Worm (Caenorhabditis elegans) whole organism, L3 larva: ENCODE measurements around the gene tost-1.
A peak's percentile ranks its signal among the peaks of the same experiment; 100 is the strongest.

Experiments used
- R02D3.7 ChIP-seq: fragments of 150-350 bp; optimal IDR thresholded peaks from 2 replicates; lab custom pipeline; 2014; ENCODE audit warnings: missing biosample characterization, missing genetic modification characterization
- ZK546.5 ChIP-seq: sonication (generic microtip); optimal IDR thresholded peaks from 2 replicates; lab custom pipeline; 2017; ENCODE audit warnings: missing biosample characterization, missing genetic modification characterization
- aly-2 ChIP-seq: fragments of 150-350 bp; optimal IDR thresholded peaks from 2 replicates; lab custom pipeline; 2014; ENCODE audit warnings: missing biosample characterization, missing genetic modification characterization
- ama-1 ChIP-seq: fragments of 150-350 bp; optimal IDR thresholded peaks from 2 replicates; lab custom pipeline; 2018
- ceh-82 ChIP-seq: fragments of 150-350 bp; optimal IDR thresholded peaks from 2 replicates; lab custom pipeline; 2014; ENCODE audit warnings: missing biosample characterization, missing genetic modification characterization
- ceh-9 ChIP-seq: sonication (generic microtip); optimal IDR thresholded peaks from 2 replicates; lab custom pipeline; 2018; ENCODE audit warnings: missing biosample characterization, missing genetic modification characterization
- daf-12 ChIP-seq: fragments of 150-350 bp; optimal IDR thresholded peaks from 2 replicates; lab custom pipeline; 2014; ENCODE audit warnings: missing biosample characterization, missing genetic modification reagents, missing genetic modification characterization
- egl-27 ChIP-seq: sonication (generic microtip); optimal IDR thresholded peaks from 4 replicates; lab custom pipeline; 2017; ENCODE audit warnings: missing biosample characterization, missing genetic modification reagents, missing genetic modification characterization
- elt-1 ChIP-seq: fragments of 150-350 bp; optimal IDR thresholded peaks from 2 replicates; lab custom pipeline; 2014; ENCODE audit warnings: missing biosample characterization, missing genetic modification characterization
- elt-2 ChIP-seq: sonication (generic microtip); optimal IDR thresholded peaks from 2 replicates; lab custom pipeline; 2016; ENCODE audit warnings: missing genetic modification reagents, mild to moderate bottlenecking, missing genetic modification characterization, missing compliant biosample characterization
- elt-3 ChIP-seq, 3 experiments: fragments of 150-350 bp in 1 of 3; sonication (generic microtip) in 2 of 3; optimal IDR thresholded peaks; 2 replicates in 2 of 3; 4 replicates in 1 of 3; lab custom pipeline; 2014 to 2017; ENCODE audit warnings: missing biosample characterization in 3 of 3, missing genetic modification characterization in 3 of 3
- eor-1 ChIP-seq, 2 experiments: fragments of 150-350 bp; optimal IDR thresholded peaks; 2 replicates each; lab custom pipeline; 2014 to 2018; ENCODE audit warnings: missing biosample characterization in 2 of 2, missing genetic modification characterization in 2 of 2
- fkh-10 ChIP-seq: sonication (generic microtip); optimal IDR thresholded peaks from 2 replicates; lab custom pipeline; 2017; ENCODE audit warnings: missing biosample characterization, missing genetic modification reagents, missing genetic modification characterization
- fkh-2 ChIP-seq: fragments of 150-350 bp; optimal IDR thresholded peaks from 2 replicates; lab custom pipeline; 2014; ENCODE audit warnings: missing biosample characterization, missing genetic modification reagents, missing genetic modification characterization
- fos-1 ChIP-seq: fragments of 150-350 bp; optimal IDR thresholded peaks from 2 replicates; lab custom pipeline; 2014; ENCODE audit warnings: missing biosample characterization, missing genetic modification characterization
- hmg-11 ChIP-seq: sonication (generic microtip); optimal IDR thresholded peaks from 2 replicates; lab custom pipeline; 2016; ENCODE audit warnings: missing genetic modification characterization, missing compliant biosample characterization
- jun-1 ChIP-seq: fragments of 150-350 bp; optimal IDR thresholded peaks from 2 replicates; lab custom pipeline; 2014; ENCODE audit warnings: missing biosample characterization, missing genetic modification reagents, missing genetic modification characterization
- lin-15B ChIP-seq: fragments of 150-350 bp; optimal IDR thresholded peaks from 2 replicates; lab custom pipeline; 2014; ENCODE audit warnings: missing biosample characterization, missing genetic modification characterization
- lin-39 ChIP-seq: fragments of 150-350 bp; optimal IDR thresholded peaks from 2 replicates; lab custom pipeline; 2018; ENCODE audit warnings: missing biosample characterization, missing genetic modification reagents, missing genetic modification characterization
- mml-1 ChIP-seq: fragments of 150-350 bp; sonication (generic microtip); optimal IDR thresholded peaks from 3 replicates; lab custom pipeline; 2014; ENCODE audit warnings: missing biosample characterization, missing genetic modification characterization
- nfya-1 ChIP-seq: sonication (generic microtip); optimal IDR thresholded peaks from 2 replicates; lab custom pipeline; 2017; ENCODE audit warnings: missing genetic modification characterization, mild to moderate bottlenecking, missing compliant biosample characterization, antibody characterized with exemption, moderate library complexity; ENCODE audit not compliant: insufficient read depth
- nhr-237 ChIP-seq: fragments of 150-350 bp; optimal IDR thresholded peaks from 2 replicates; lab custom pipeline; 2014; ENCODE audit warnings: missing biosample characterization, missing genetic modification characterization
- nhr-25 ChIP-seq: sonication (generic microtip); optimal IDR thresholded peaks from 2 replicates; lab custom pipeline; 2017; ENCODE audit warnings: missing biosample characterization, missing genetic modification characterization
- nhr-28 ChIP-seq: fragments of 150-350 bp; optimal IDR thresholded peaks from 2 replicates; lab custom pipeline; 2014; ENCODE audit warnings: missing biosample characterization, missing genetic modification characterization
- nhr-43 ChIP-seq: sonication (generic microtip); optimal IDR thresholded peaks from 2 replicates; lab custom pipeline; 2016; ENCODE audit warnings: mild to moderate bottlenecking, missing genetic modification characterization, missing compliant biosample characterization; ENCODE audit not compliant: poor library complexity, severe bottlenecking
- nhr-76 ChIP-seq: fragments of 150-350 bp; sonication (generic microtip); optimal IDR thresholded peaks from 5 replicates; lab custom pipeline; 2014; ENCODE audit warnings: missing biosample characterization, missing genetic modification characterization
- pha-4 ChIP-seq: fragments of 150-350 bp; optimal IDR thresholded peaks from 2 replicates; lab custom pipeline; 2014; ENCODE audit warnings: missing biosample characterization, missing genetic modification reagents, missing genetic modification characterization
- pqm-1 ChIP-seq: fragments of 150-350 bp; optimal IDR thresholded peaks from 2 replicates; lab custom pipeline; 2017; ENCODE audit warnings: missing biosample characterization, missing genetic modification characterization, inconsistent platforms
- sea-2 ChIP-seq: fragments of 150-350 bp; sonication (generic microtip); optimal IDR thresholded peaks from 4 replicates; lab custom pipeline; 2014; ENCODE audit warnings: missing biosample characterization, missing genetic modification reagents, missing genetic modification characterization
- skn-1 ChIP-seq: fragments of 150-350 bp; optimal IDR thresholded peaks from 2 replicates; lab custom pipeline; 2014; ENCODE audit warnings: missing biosample characterization, missing genetic modification characterization
- snpc-4 ChIP-seq: fragments of 150-350 bp; optimal IDR thresholded peaks from 2 replicates; lab custom pipeline; 2014; ENCODE audit warnings: missing biosample characterization, missing genetic modification characterization
- unc-62 ChIP-seq: fragments of 150-350 bp; sonication (generic microtip); optimal IDR thresholded peaks from 4 replicates; lab custom pipeline; 2014; ENCODE audit warnings: missing biosample characterization, missing genetic modification reagents, missing genetic modification characterization
- zag-1 ChIP-seq: fragments of 150-350 bp; optimal IDR thresholded peaks from 2 replicates; lab custom pipeline; 2014; ENCODE audit warnings: missing biosample characterization, missing genetic modification characterization
- ztf-4 ChIP-seq: fragments of 150-350 bp; optimal IDR thresholded peaks from 2 replicates; lab custom pipeline; 2014; ENCODE audit warnings: missing biosample characterization, missing genetic modification characterization

tost-1 gene

ce11 chrIII:4878281-4878680 lies at the start of gene tost-1, which contains the start of gene arx-6:
Gene tost-1, minus strand, starts transcription at chrIII:4878311.
Gene arx-6, plus strand, starts transcription at chrIII:4878658.
- TF ChIP-seq eor-1 (tag; optimal IDR thresholded peaks at IDR 0.05; lab: Kevin White, UChicago): no peak
- TF ChIP-seq lin-15B (tag; lab: Kevin White, UChicago): peak; percentile 61
- no peak for TF ChIP-seq fkh-10 (GFP tag; lab: Kevin White, UChicago)
- TF ChIP-seq elt-2: peak; percentile 3
- TF ChIP-seq snpc-4: peak; percentile 29
- TF ChIP-seq nfya-1 (tag; lab: Kevin White, UChicago): peak; percentile 47
- no peak for TF ChIP-seq ztf-4 (tag; lab: Kevin White, UChicago)
- TF ChIP-seq skn-1 (tag; lab: Kevin White, UChicago): peak; percentile 27

DNA sequence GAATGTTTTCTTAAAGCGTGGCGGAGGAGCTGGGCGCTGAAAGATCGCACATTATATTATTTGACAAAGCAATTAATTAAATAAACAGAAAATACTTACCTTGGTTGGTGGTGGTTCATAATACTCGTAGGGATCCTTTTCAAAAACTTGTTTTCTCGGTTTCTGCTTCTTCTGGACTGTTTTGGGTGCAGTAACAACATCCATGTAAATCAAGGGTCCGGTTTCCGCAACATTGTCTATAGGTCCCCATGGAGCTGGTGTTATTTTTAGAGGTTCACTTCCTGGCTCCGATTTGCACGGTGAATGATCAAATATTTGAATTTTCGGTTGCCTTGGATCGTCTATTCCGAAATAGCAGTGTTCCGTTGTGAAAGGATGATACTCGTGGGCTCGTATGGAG lies 46.0 kb upstream of the tost-1 start:
- no peak for TF ChIP-seq nhr-237 (tag; lab: Kevin White, UChicago)
- TF ChIP-seq jun-1 (tag; lab: Kevin White, UChicago): no peak
- TF ChIP-seq hmg-11: no peak
- no peak for TF ChIP-seq unc-62
- TF ChIP-seq nhr-25 (tag; lab: Kevin White, UChicago): no peak
- TF ChIP-seq nfya-1 (tag; lab: Kevin White, UChicago): no peak
- no peak for TF ChIP-seq lin-39 (tag; lab: Kevin White, UChicago)
- no peak for TF ChIP-seq ZK546.5
- no peak for TF ChIP-seq fkh-2 (tag; lab: Kevin White, UChicago)
- no peak for TF ChIP-seq nhr-43 (tag; lab: Kevin White, UChicago)
- no peak for TF ChIP-seq nhr-76
- TF ChIP-seq ceh-9 (tag; lab: Kevin White, UChicago): no peak
- TF ChIP-seq skn-1 (tag; lab: Kevin White, UChicago): no peak
- TF ChIP-seq aly-2 (tag; lab: Kevin White, UChicago): no peak
- no peak for TF ChIP-seq egl-27 (tag; lab: Kevin White, UChicago)
- no peak for TF ChIP-seq mml-1 (tag; lab: Kevin White, UChicago)
- TF ChIP-seq, all 47 proteins: peak for 0

DNA sequence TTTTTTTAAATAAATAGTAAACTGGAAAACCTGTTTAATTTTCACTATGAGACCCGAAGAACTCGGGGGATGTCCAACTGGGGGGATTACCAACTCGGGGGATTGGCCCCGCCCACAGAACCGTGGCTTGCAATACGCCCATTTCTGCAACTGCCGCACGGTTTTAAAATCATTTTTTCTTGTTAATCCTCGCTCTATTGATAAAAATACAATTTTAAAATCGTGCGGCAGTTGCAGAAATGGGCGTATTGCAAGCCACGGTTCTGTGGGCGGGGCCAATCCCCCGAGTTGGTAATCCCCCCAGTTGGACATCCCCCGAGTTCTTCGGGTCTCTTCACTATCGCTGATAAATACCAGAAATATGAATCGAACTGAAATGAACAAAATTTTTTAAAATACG lies 43.9 kb upstream of the tost-1 start, which contains the start of gene mmab-1:
TSS of gene mmab-1 (minus strand) at position 95 of the 400 bp plus-strand sequence.
- peak; percentile 71 for TF ChIP-seq nhr-43 (tag; lab: Kevin White, UChicago)
- TF ChIP-seq lin-39 (tag; lab: Kevin White, UChicago): peak; percentile 6
- TF ChIP-seq nfya-1 (tag; lab: Kevin White, UChicago): peak; percentile 28

DNA sequence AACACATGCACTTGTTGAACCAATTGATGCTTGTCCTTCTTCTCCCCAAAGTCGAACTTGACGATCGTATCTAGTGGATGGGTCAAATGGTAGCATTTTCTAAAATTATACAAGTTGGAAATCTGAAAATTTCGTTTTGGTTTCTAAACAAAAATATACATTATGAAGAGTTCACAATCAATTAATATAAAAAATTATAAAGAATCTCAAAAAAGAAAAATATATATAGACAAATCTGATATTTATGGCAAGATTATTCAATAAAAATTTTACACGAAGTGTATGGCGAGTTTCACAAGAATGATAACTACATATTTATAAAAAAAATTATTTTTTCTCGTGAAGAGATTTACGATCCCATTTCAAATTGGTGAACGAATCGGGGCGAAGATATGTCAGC lies 42.1 kb upstream of the tost-1 start, which contains the start of gene ula-1:
TSS of gene ula-1 (minus strand) at position 101 of the 400 bp plus-strand sequence.
- TF ChIP-seq sea-2: no peak
- TF ChIP-seq snpc-4: no peak
- no peak for TF ChIP-seq skn-1 (tag; lab: Kevin White, UChicago)

DNA sequence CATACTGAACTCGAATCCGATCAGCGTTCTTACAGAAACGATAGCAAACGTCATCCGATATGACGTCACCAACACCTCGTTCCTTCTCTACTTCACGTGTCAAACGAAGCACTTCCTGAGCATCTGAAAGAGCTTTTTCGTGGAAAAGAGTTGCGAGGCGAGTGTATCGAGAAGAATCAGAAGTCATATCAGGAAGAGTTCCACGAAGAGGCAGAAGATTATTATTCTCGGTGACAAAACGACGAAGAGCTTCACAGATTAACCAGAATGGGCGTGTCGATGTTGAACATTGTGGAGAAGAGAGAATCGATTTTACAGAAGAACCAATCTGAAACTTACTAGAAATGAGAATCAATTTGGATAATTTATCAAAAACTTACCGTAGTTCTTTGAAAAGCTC lies 40.8 kb upstream of the tost-1 start:
- TF ChIP-seq daf-12 (tag; lab: Kevin White, UChicago): no peak
- TF ChIP-seq nhr-43 (tag; lab: Kevin White, UChicago): no peak
- no peak for TF ChIP-seq pha-4 (tag; lab: Kevin White, UChicago)
- no peak for TF ChIP-seq elt-3 (tag; optimal IDR thresholded peaks at IDR 0.05; lab: Kevin White, UChicago)
- no peak for TF ChIP-seq fkh-10 (GFP tag; lab: Kevin White, UChicago)
- no peak for TF ChIP-seq pqm-1
- TF ChIP-seq lin-39 (tag; lab: Kevin White, UChicago): no peak
- no peak for TF ChIP-seq elt-1
- TF ChIP-seq nhr-237 (tag; lab: Kevin White, UChicago): no peak
- no peak for TF ChIP-seq ceh-82 (tag; lab: Kevin White, UChicago)
- TF ChIP-seq ama-1 (lab: Kevin White, UChicago): no peak
- TF ChIP-seq ztf-4 (tag; lab: Kevin White, UChicago): no peak
- no peak for TF ChIP-seq ceh-9 (tag; lab: Kevin White, UChicago)
- TF ChIP-seq mml-1 (tag; lab: Kevin White, UChicago): no peak
- TF ChIP-seq nhr-28 (tag; lab: Kevin White, UChicago): no peak
- TF ChIP-seq fos-1 (tag; lab: Kevin White, UChicago): no peak
- TF ChIP-seq R02D3.7 (tag; lab: Kevin White, UChicago): no peak
- TF ChIP-seq jun-1 (tag; lab: Kevin White, UChicago): no peak
- no peak for TF ChIP-seq zag-1 (tag; lab: Kevin White, UChicago)
- no peak for TF ChIP-seq aly-2 (tag; lab: Kevin White, UChicago)
